Fruit fly (Drosophila melanogaster) whole organism, embryonic: Measurements from ENCODE around the gene Utx.

Experiments
- Atf3 ChIP-seq: fragments of 200-800 bp; sonication (Bioruptor generic); optimal IDR thresholded peaks from 3 replicates; lab custom pipeline; 2016; ENCODE audit warnings: missing biosample characterization, missing genetic modification characterization
- CG10959 ChIP-seq: fragments of 200-800 bp; sonication (Bioruptor generic); IDR thresholded peaks from 2 replicates; pipeline ENCODE4 v1.3.6; 2022; ENCODE audit warnings: missing biosample characterization, missing genetic modification characterization
- CG13287 ChIP-seq: fragments of 200-800 bp; sonication (Bioruptor generic); IDR thresholded peaks from 2 replicates; pipeline ENCODE4 v1.3.6; 2022; ENCODE audit warnings: missing biosample characterization, missing genetic modification characterization; ENCODE audit not compliant: partially characterized antibody
- CG14050 ChIP-seq: fragments of 200-800 bp; sonication (Bioruptor generic); IDR thresholded peaks from 3 replicates; pipeline ENCODE4 v1.3.6; 2022; ENCODE audit warnings: missing biosample characterization, missing genetic modification characterization
- CG15479 ChIP-seq: fragments of 200-800 bp; sonication (Bioruptor generic); optimal IDR thresholded peaks from 3 replicates; lab custom pipeline; 2019; ENCODE audit warnings: missing biosample characterization, mild to moderate bottlenecking, missing genetic modification characterization, moderate library complexity
- CG16863 ChIP-seq: fragments of 200-800 bp; sonication (Bioruptor generic); optimal IDR thresholded peaks from 3 replicates; lab custom pipeline; 2016; ENCODE audit warnings: missing biosample characterization, missing genetic modification characterization
- CG17802 ChIP-seq: fragments of 200-800 bp; sonication (Bioruptor generic); optimal IDR thresholded peaks from 2 replicates; lab custom pipeline; 2018; ENCODE audit warnings: missing biosample characterization, mild to moderate bottlenecking, missing genetic modification characterization, moderate library complexity
- CG18599 ChIP-seq: fragments of 200-800 bp; sonication (Bioruptor generic); optimal IDR thresholded peaks from 3 replicates; lab custom pipeline; 2017; ENCODE audit warnings: missing biosample characterization, missing genetic modification characterization, mild to moderate bottlenecking, moderate library complexity, missing genetic modification reagents
- CG18764 ChIP-seq: fragments of 200-800 bp; sonication (Bioruptor generic); optimal IDR thresholded peaks from 3 replicates; lab custom pipeline; 2016; ENCODE audit warnings: missing biosample characterization, missing genetic modification characterization
- CG4282 ChIP-seq: fragments of 200-800 bp; sonication (Bioruptor generic); optimal IDR thresholded peaks from 2 replicates; lab custom pipeline; 2016; ENCODE audit warnings: missing biosample characterization, missing genetic modification characterization
- CG43689 ChIP-seq: fragments of 200-800 bp; sonication (Bioruptor generic); IDR thresholded peaks from 2 replicates; pipeline ENCODE4 v1.3.6; 2022; ENCODE audit warnings: missing biosample characterization, missing genetic modification characterization
- CG4404 ChIP-seq: fragments of 200-800 bp; sonication (Bioruptor generic); IDR thresholded peaks from 2 replicates; pipeline ENCODE4 v1.3.6; 2022; ENCODE audit warnings: missing biosample characterization, missing genetic modification characterization
- CG6654 ChIP-seq: fragments of 200-800 bp; sonication (Bioruptor generic); optimal IDR thresholded peaks from 2 replicates; lab custom pipeline; 2017; ENCODE audit warnings: missing biosample characterization, mild to moderate bottlenecking, missing genetic modification characterization
- CG9215 ChIP-seq: fragments of 200-800 bp; sonication (Bioruptor generic); IDR thresholded peaks from 2 replicates; pipeline ENCODE4 v1.3.6; 2022; ENCODE audit warnings: missing biosample characterization, missing genetic modification characterization
- CG9817 ChIP-seq: fragments of 200-800 bp; sonication (Bioruptor generic); optimal IDR thresholded peaks from 2 replicates; lab custom pipeline; 2018; ENCODE audit warnings: missing biosample characterization, mild to moderate bottlenecking, missing genetic modification characterization, moderate library complexity
- CoRest ChIP-seq: fragments of 200-800 bp; sonication (Bioruptor generic); optimal IDR thresholded peaks from 3 replicates; lab custom pipeline; 2018; ENCODE audit warnings: missing biosample characterization, mild to moderate bottlenecking, missing genetic modification characterization, moderate library complexity
- CrebB ChIP-seq: fragments of 200-800 bp; sonication (Bioruptor generic); optimal IDR thresholded peaks from 3 replicates; lab custom pipeline; 2018; ENCODE audit warnings: missing biosample characterization, mild to moderate bottlenecking, missing genetic modification characterization
- Dad ChIP-seq: fragments of 200-800 bp; sonication (Bioruptor generic); optimal IDR thresholded peaks from 3 replicates; lab custom pipeline; 2016; ENCODE audit warnings: missing biosample characterization, missing genetic modification characterization
- Dfd ChIP-seq, 2 experiments: fragments of >200 bp; optimal IDR thresholded peaks; 2 replicates each; lab custom pipeline; 2017; ENCODE audit warnings: missing biosample characterization in 2 of 2, missing genetic modification characterization in 2 of 2
- Dip2 ChIP-seq: fragments of 200-800 bp; sonication (Bioruptor generic); IDR thresholded peaks from 2 replicates; pipeline ENCODE4 v1.3.6; 2022; ENCODE audit warnings: missing biosample characterization, missing genetic modification characterization
- Ets97D ChIP-seq: fragments of 200-800 bp; sonication (Bioruptor generic); optimal IDR thresholded peaks from 3 replicates; lab custom pipeline; 2016; ENCODE audit warnings: missing biosample characterization, missing genetic modification characterization
- Hr3 ChIP-seq: fragments of 200-800 bp; sonication (Bioruptor generic); optimal IDR thresholded peaks from 3 replicates; lab custom pipeline; 2016; ENCODE audit warnings: missing biosample characterization, missing genetic modification characterization
- Lhr ChIP-seq: fragments of 200-800 bp; sonication (Bioruptor generic); optimal IDR thresholded peaks from 3 replicates; lab custom pipeline; 2017; ENCODE audit warnings: mild to moderate bottlenecking, missing biosample characterization, missing genetic modification reagents, missing genetic modification characterization
- Neu2 ChIP-seq: fragments of 200-800 bp; sonication (Bioruptor generic); optimal IDR thresholded peaks from 3 replicates; lab custom pipeline; 2016; ENCODE audit warnings: missing biosample characterization, missing genetic modification characterization, borderline replicate concordance
- Nf-YA ChIP-seq: fragments of 200-800 bp; sonication (Bioruptor generic); IDR thresholded peaks from 2 replicates; pipeline ENCODE4 v1.3.6; 2022; ENCODE audit warnings: missing biosample characterization, missing genetic modification characterization
- Rfx ChIP-seq: fragments of 200-800 bp; sonication (Bioruptor generic); IDR thresholded peaks from 2 replicates; pipeline ENCODE4 v1.3.6; 2022; ENCODE audit warnings: missing biosample characterization, missing genetic modification characterization
- Side ChIP-seq: fragments of 200-800 bp; sonication (Bioruptor generic); optimal IDR thresholded peaks from 2 replicates; lab custom pipeline; 2016; ENCODE audit warnings: missing biosample characterization, missing genetic modification characterization
- Six4 ChIP-seq: fragments of 200-800 bp; sonication (Bioruptor generic); optimal IDR thresholded peaks from 2 replicates; lab custom pipeline; 2016; ENCODE audit warnings: missing biosample characterization, missing genetic modification characterization
- Ssrp ChIP-seq: fragments of 200-800 bp; sonication (Bioruptor generic); optimal IDR thresholded peaks from 2 replicates; lab custom pipeline; 2018; ENCODE audit warnings: missing biosample characterization, mild to moderate bottlenecking, missing genetic modification characterization, moderate library complexity
- TFAM ChIP-seq: fragments of 200-800 bp; sonication (Bioruptor generic); optimal IDR thresholded peaks from 2 replicates; lab custom pipeline; 2017; ENCODE audit warnings: missing biosample characterization, missing genetic modification characterization, inconsistent platforms
- Taf1 ChIP-seq: fragments of 200-800 bp; sonication (Bioruptor generic); IDR thresholded peaks from 2 replicates; pipeline ENCODE4 v1.3.6; 2022; ENCODE audit warnings: missing biosample characterization, missing genetic modification characterization
- YL-1 ChIP-seq: fragments of 200-800 bp; sonication (Bioruptor generic); optimal IDR thresholded peaks from 3 replicates; lab custom pipeline; 2017; ENCODE audit warnings: missing biosample characterization, mild to moderate bottlenecking, missing genetic modification characterization
- bowl ChIP-seq: fragments of 200-800 bp; sonication (Bioruptor generic); IDR thresholded peaks from 2 replicates; pipeline ENCODE4 v1.3.6; 2022; ENCODE audit warnings: missing biosample characterization, missing genetic modification characterization
- br ChIP-seq: fragments of >200 bp; optimal IDR thresholded peaks from 2 replicates; lab custom pipeline; 2017
- btn ChIP-seq: fragments of 200-800 bp; sonication (Bioruptor generic); optimal IDR thresholded peaks from 2 replicates; lab custom pipeline; 2016; ENCODE audit warnings: missing biosample characterization, missing genetic modification characterization
- cg ChIP-seq: fragments of 200-800 bp; sonication (Bioruptor generic); optimal IDR thresholded peaks from 3 replicates; lab custom pipeline; 2019; ENCODE audit warnings: missing biosample characterization, mild to moderate bottlenecking, missing genetic modification characterization, moderate library complexity
- chm ChIP-seq: fragments of 200-800 bp; sonication (Bioruptor generic); IDR thresholded peaks from 2 replicates; pipeline ENCODE4 v1.3.6; 2022; ENCODE audit warnings: missing biosample characterization, missing genetic modification characterization
- dan ChIP-seq: fragments of 200-800 bp; sonication (Bioruptor generic); IDR thresholded peaks from 2 replicates; pipeline ENCODE4 v1.3.6; 2022; ENCODE audit warnings: missing biosample characterization, missing genetic modification characterization
- fd96Cb ChIP-seq: fragments of 200-800 bp; sonication (Bioruptor generic); optimal IDR thresholded peaks from 2 replicates; lab custom pipeline; 2018; ENCODE audit warnings: missing biosample characterization, mild to moderate bottlenecking, missing genetic modification characterization, moderate library complexity
- her ChIP-seq: fragments of 200-800 bp; sonication (Bioruptor generic); optimal IDR thresholded peaks from 2 replicates; lab custom pipeline; 2016; ENCODE audit warnings: missing biosample characterization, missing genetic modification characterization
- ken ChIP-seq: fragments of 200-800 bp; sonication (Bioruptor generic); IDR thresholded peaks from 3 replicates; pipeline ENCODE4 v1.3.6; 2022; ENCODE audit warnings: missing biosample characterization, missing genetic modification characterization
- knrl ChIP-seq: fragments of 200-800 bp; sonication (Bioruptor generic); IDR thresholded peaks from 3 replicates; pipeline ENCODE4 v1.3.6; 2022; ENCODE audit warnings: missing biosample characterization, missing genetic modification characterization; ENCODE audit not compliant: partially characterized antibody
- mld ChIP-seq: fragments of 200-800 bp; sonication (Bioruptor generic); IDR thresholded peaks from 3 replicates; pipeline ENCODE4 v1.3.6; 2022; ENCODE audit warnings: missing biosample characterization, missing genetic modification characterization; ENCODE audit not compliant: partially characterized antibody
- odd ChIP-seq: fragments of 200-800 bp; sonication (Bioruptor generic); optimal IDR thresholded peaks from 2 replicates; lab custom pipeline; 2017; ENCODE audit warnings: missing biosample characterization, mild to moderate bottlenecking, missing genetic modification characterization
- pan ChIP-seq, 4 experiments: fragments of >200 bp in 3 of 4; fragments of 200-800 bp in 1 of 4; sonication (Bioruptor generic) in 1 of 4; optimal IDR thresholded peaks in 3 of 4; IDR thresholded peaks in 1 of 4; 2 replicates each; pipeline versions ENCODE4 v1.3.6 to Lab custom; 2017 to 2022; ENCODE audit warnings: missing biosample characterization in 2 of 4, missing genetic modification characterization in 2 of 4, mixed read lengths in 1 of 4
- pb ChIP-seq: fragments of 200-800 bp; sonication (Bioruptor generic); optimal IDR thresholded peaks from 3 replicates; lab custom pipeline; 2016; ENCODE audit warnings: missing biosample characterization, missing genetic modification characterization
- salm ChIP-seq: fragments of 200-800 bp; sonication (Bioruptor generic); optimal IDR thresholded peaks from 2 replicates; lab custom pipeline; 2018; ENCODE audit warnings: missing biosample characterization, mild to moderate bottlenecking, missing genetic modification characterization
- tio ChIP-seq: fragments of 200-800 bp; sonication (Bioruptor generic); optimal IDR thresholded peaks from 2 replicates; lab custom pipeline; 2017; ENCODE audit warnings: missing biosample characterization, missing genetic modification characterization, inconsistent platforms
- zfh1 ChIP-seq: fragments of 200-800 bp; sonication (Bioruptor generic); IDR thresholded peaks from 3 replicates; pipeline ENCODE4 v1.3.6; 2022; ENCODE audit warnings: missing biosample characterization, missing genetic modification characterization

Utx gene

dm6 chr2L:10260750-10261493 lies 17.7 kb downstream of the Utx start, which contains the start of gene Pten (continued):
- TF ChIP-seq CG9215 (no peak), ken (GFP tag; lab: Robert Waterston, UW) (no peak; the same call in 2 of the 3 replicates), CrebB (tag; lab: Kevin White, UChicago) (no peak), br (lab: Kevin White, UChicago) (no peak), btn (GFP tag; lab: Kevin White, UChicago) (peak; percentile 23), CG18764 (GFP tag; lab: Kevin White, UChicago) (peak; percentile 100), fd96Cb (tag; lab: Kevin White, UChicago) (peak; percentile 80), Six4 (GFP tag; lab: Kevin White, UChicago) (peak; percentile 42), CG14050 (peak; percentile 43; the same call in 2 of the 3 replicates), CG43689 (GFP tag; lab: Robert Waterston, UW) (no peak), CG4282 (GFP tag; lab: Kevin White, UChicago) (no peak), Ssrp (tag; lab: Kevin White, UChicago) (peak; percentile 71), knrl (GFP tag; lab: Robert Waterston, UW) (peak; percentile 87), Rfx (GFP tag; lab: Robert Waterston, UW) (no peak; the same call in 1 of the 2 replicates), her (GFP tag; lab: Kevin White, UChicago) (no peak), CG6654 (no peak), zfh1 (GFP tag; lab: Robert Waterston, UW) (peak; percentile 58; the same call in 2 of the 3 replicates), CG10959 (GFP tag; lab: Robert Waterston, UW) (no peak), mld (peak; percentile 80; the same call in 2 of the 3 replicates), tio (GFP tag; lab: Kevin White, UChicago) (no peak), CG18599 (GFP tag; lab: Kevin White, UChicago) (no peak), Taf1 (GFP tag; lab: Robert Waterston, UW) (0 out of 2 replicates have a peak, but pooled peaks have one; percentile 18), Side (GFP tag; lab: Kevin White, UChicago) (peak; percentile 67), TFAM (no peak), CoRest (tag; lab: Kevin White, UChicago) (peak; percentile 76), Lhr (GFP tag; lab: Kevin White, UChicago) (peak; percentile 39), CG9817 (tag; lab: Kevin White, UChicago) (no peak), Ets97D (GFP tag; lab: Kevin White, UChicago) (peak; percentile 69), pan (optimal IDR thresholded peaks at IDR 0.05; lab: Kevin White, UChicago) (no peak), pan (GFP tag; optimal IDR thresholded peaks at IDR 0.05 in 1 of 2, IDR thresholded peaks at IDR 0.05 in 1 of 2) (peak in 1 of 2 experiments; percentile 79), dan (GFP tag; lab: Robert Waterston, UW) (no peak), bowl (no peak), Hr3 (peak; percentile 58), Dad (GFP tag; lab: Kevin White, UChicago) (peak; percentile 55), cg (GFP tag; lab: Kevin White, UChicago) (peak; percentile 56), CG15479 (no peak), CG16863 (peak; percentile 60), CG13287 (GFP tag; lab: Robert Waterston, UW) (peak; percentile 84), salm (no peak), CG4404 (GFP tag; lab: Robert Waterston, UW) (no peak), CG17802 (peak; percentile 28), Dip2 (GFP tag; lab: Robert Waterston, UW) (no peak), Dfd (GFP tag; optimal IDR thresholded peaks at IDR 0.05; lab: Kevin White, UChicago) (no peak), YL-1 (GFP tag; lab: Kevin White, UChicago) (peak; percentile 79), chm (GFP tag; lab: Robert Waterston, UW) (no peak), Nf-YA (GFP tag; lab: Robert Waterston, UW) (no peak), Atf3 (GFP tag; lab: Kevin White, UChicago) (peak; percentile 68), odd (GFP tag; lab: Kevin White, UChicago) (no peak), pb (GFP tag; lab: Kevin White, UChicago) (peak; percentile 31), Neu2 (GFP tag; lab: Kevin White, UChicago) (no peak)
